Worm (Caenorhabditis elegans): ENCODE data around the gene T05G5.1.

The T05G5.1 gene

ce11 chrIII:9743239-9743638 lies at the start of gene T05G5.1:
Gene T05G5.1 (minus strand): TSS chrIII:9743339.
- TF ChIP-seq sem-4 (tag; optimal IDR thresholded peaks at IDR 0.05), result no peak
- no peak for TF ChIP-seq sma-3 (GFP tag; optimal IDR thresholded peaks at IDR 0.05)
- no peak for TF ChIP-seq fos-1 (tag; optimal IDR thresholded peaks at IDR 0.05)
- no peak for TF ChIP-seq ZK546.5 (tag; optimal IDR thresholded peaks at IDR 0.05)
- no peak for TF ChIP-seq snpc-4 (tag; optimal IDR thresholded peaks at IDR 0.05)
- TF ChIP-seq nhr-11 (tag; optimal IDR thresholded peaks at IDR 0.05), result no peak
- no peak for TF ChIP-seq Y55F3AM.14 (GFP tag; optimal IDR thresholded peaks at IDR 0.05)
- no peak for TF ChIP-seq blmp-1 (tag; optimal IDR thresholded peaks at IDR 0.05; ENCODE audit: insufficient read depth)
- no peak for TF ChIP-seq ceh-16 (tag; optimal IDR thresholded peaks at IDR 0.05)
- TF ChIP-seq lin-13 (GFP tag; optimal IDR thresholded peaks at IDR 0.05), result no peak
- TF ChIP-seq unc-39 (tag; optimal IDR thresholded peaks at IDR 0.05), result no peak
- no peak for TF ChIP-seq dmd-4 (tag; optimal IDR thresholded peaks at IDR 0.05)
- TF ChIP-seq peb-1 (tag; optimal IDR thresholded peaks at IDR 0.05), result no peak

ce11 chrIII:9789607-9790073 lies 46.5 kb upstream of the T05G5.1 start, which contains the start of gene R10E11.5:
Gene R10E11.5 (minus strand): TSS chrIII:9789657.
- TF ChIP-seq lin-11 (tag; optimal IDR thresholded peaks at IDR 0.05) (no peak), sma-9 (GFP tag; optimal IDR thresholded peaks at IDR 0.05) (no peak), sma-9 (tag; optimal IDR thresholded peaks at IDR 0.05) (no peak), Y55F3AM.14 (GFP tag; optimal IDR thresholded peaks at IDR 0.05) (no peak), sem-4 (tag; optimal IDR thresholded peaks at IDR 0.05) (no peak), nhr-11 (tag; optimal IDR thresholded peaks at IDR 0.05) (no peak)

- TF ChIP-seq lsy-2 (tag; optimal IDR thresholded peaks at IDR 0.05) (no peak), fos-1 (tag; optimal IDR thresholded peaks at IDR 0.05) (no peak), unc-62 (GFP tag; optimal IDR thresholded peaks at IDR 0.05) (no peak), mdl-1 (tag; optimal IDR thresholded peaks at IDR 0.05) (no peak), lin-13 (GFP tag; optimal IDR thresholded peaks at IDR 0.05) (no peak), unc-39 (tag; optimal IDR thresholded peaks at IDR 0.05) (no peak), lin-11 (tag; optimal IDR thresholded peaks at IDR 0.05) (no peak), nhr-6 (tag; optimal IDR thresholded peaks at IDR 0.05) (no peak)
Measured at ce11 chrIII:9789083-9789482, 45.9 kb upstream of the T05G5.1 start.

ce11 chrIII:9786776-9787175 lies 43.6 kb upstream of the T05G5.1 start:
- no peak for TF ChIP-seq sem-4 (tag; optimal IDR thresholded peaks at IDR 0.05)
- TF ChIP-seq fos-1 (tag; optimal IDR thresholded peaks at IDR 0.05), result peak; percentile 95
- no peak for TF ChIP-seq R02D3.7 (tag; optimal IDR thresholded peaks at IDR 0.05)
- TF ChIP-seq crh-2 (tag; optimal IDR thresholded peaks at IDR 0.05), result peak; percentile 84

ce11 chrIII:9783133-9783590 lies 40.0 kb upstream of the T05G5.1 start:
- TF ChIP-seq zag-1 (tag; optimal IDR thresholded peaks at IDR 0.05), result no peak
- no peak for TF ChIP-seq mab-5 (tag; optimal IDR thresholded peaks at IDR 0.05)
- TF ChIP-seq mbf-1 (tag; optimal IDR thresholded peaks at IDR 0.05), result no peak
- peak; percentile 44 for TF ChIP-seq nhr-25 (tag; optimal IDR thresholded peaks at IDR 0.05)
- TF ChIP-seq lin-13 (GFP tag; optimal IDR thresholded peaks at IDR 0.05), result peak; percentile 57
- no peak for TF ChIP-seq ceh-82 (tag; optimal IDR thresholded peaks at IDR 0.05)
- TF ChIP-seq Y55F3AM.14 (GFP tag; optimal IDR thresholded peaks at IDR 0.05), result no peak
- TF ChIP-seq aly-2 (tag; optimal IDR thresholded peaks at IDR 0.05), result no peak
- no peak for TF ChIP-seq ztf-4 (tag; optimal IDR thresholded peaks at IDR 0.05)
- no peak for TF ChIP-seq nhr-237 (tag; optimal IDR thresholded peaks at IDR 0.05)
- TF ChIP-seq nhr-129 (tag; optimal IDR thresholded peaks at IDR 0.05), result no peak
- no peak for TF ChIP-seq unc-55 (GFP tag; optimal IDR thresholded peaks at IDR 0.05)
- TF ChIP-seq egl-27 (tag; optimal IDR thresholded peaks at IDR 0.05), result no peak
- no peak for TF ChIP-seq elt-1 (tag; optimal IDR thresholded peaks at IDR 0.05)
- no peak for TF ChIP-seq dmd-4 (tag; optimal IDR thresholded peaks at IDR 0.05)
- peak; percentile 47 for TF ChIP-seq nhr-21 (tag; optimal IDR thresholded peaks at IDR 0.05)
- TF ChIP-seq ztf-11 (tag; optimal IDR thresholded peaks at IDR 0.05), result no peak
- TF ChIP-seq F13H6.1 (tag; optimal IDR thresholded peaks at IDR 0.05), result no peak
- TF ChIP-seq lsy-2 (tag; optimal IDR thresholded peaks at IDR 0.05), result peak in 1 of 2 experiments; percentile 45
- TF ChIP-seq sma-3 (GFP tag; optimal IDR thresholded peaks at IDR 0.05), result peak; percentile 25
- TF ChIP-seq gmeb-1 (tag; optimal IDR thresholded peaks at IDR 0.05), result peak; percentile 44
- TF ChIP-seq elt-3 (tag; optimal IDR thresholded peaks at IDR 0.05), result no peak
- TF ChIP-seq sma-9 (GFP tag; optimal IDR thresholded peaks at IDR 0.05), result peak; percentile 27
- TF ChIP-seq sma-9 (tag; optimal IDR thresholded peaks at IDR 0.05), result no peak
- no peak for TF ChIP-seq alr-1 (tag; optimal IDR thresholded peaks at IDR 0.05)
- no peak for TF ChIP-seq blmp-1 (tag; optimal IDR thresholded peaks at IDR 0.05; ENCODE audit: insufficient read depth)
- no peak for TF ChIP-seq nhr-23 (tag; optimal IDR thresholded peaks at IDR 0.05)
- TF ChIP-seq nhr-10 (tag; optimal IDR thresholded peaks at IDR 0.05), result no peak
- TF ChIP-seq snpc-4 (tag; optimal IDR thresholded peaks at IDR 0.05), result no peak
- TF ChIP-seq crh-2 (tag; optimal IDR thresholded peaks at IDR 0.05), result peak; percentile 45
- no peak for TF ChIP-seq lin-39 (tag; optimal IDR thresholded peaks at IDR 0.05)
- TF ChIP-seq nhr-6 (tag; optimal IDR thresholded peaks at IDR 0.05), result no peak

Measured in whole organism, L2 larva.